Worm (Caenorhabditis elegans) whole organism, L3 larva: ENCODE measurements around the gene cutl-19.

Experiments used
- egl-27 ChIP-seq: sonication (generic microtip); optimal IDR thresholded peaks from 4 replicates; lab custom pipeline; 2017; ENCODE audit warnings: missing biosample characterization, missing genetic modification reagents, missing genetic modification characterization
- egl-5 ChIP-seq: fragments of 150-350 bp; optimal IDR thresholded peaks from 2 replicates; lab custom pipeline; 2017; ENCODE audit warnings: missing biosample characterization, missing genetic modification reagents, missing genetic modification characterization, inconsistent platforms
- mml-1 ChIP-seq: fragments of 150-350 bp; sonication (generic microtip); optimal IDR thresholded peaks from 3 replicates; lab custom pipeline; 2014; ENCODE audit warnings: missing biosample characterization, missing genetic modification characterization
- nhr-11 ChIP-seq: fragments of 150-350 bp; optimal IDR thresholded peaks from 2 replicates; lab custom pipeline; 2014; ENCODE audit warnings: missing biosample characterization, missing genetic modification characterization
- pqm-1 ChIP-seq: fragments of 150-350 bp; optimal IDR thresholded peaks from 2 replicates; lab custom pipeline; 2017; ENCODE audit warnings: missing biosample characterization, missing genetic modification characterization, inconsistent platforms

DNA sequence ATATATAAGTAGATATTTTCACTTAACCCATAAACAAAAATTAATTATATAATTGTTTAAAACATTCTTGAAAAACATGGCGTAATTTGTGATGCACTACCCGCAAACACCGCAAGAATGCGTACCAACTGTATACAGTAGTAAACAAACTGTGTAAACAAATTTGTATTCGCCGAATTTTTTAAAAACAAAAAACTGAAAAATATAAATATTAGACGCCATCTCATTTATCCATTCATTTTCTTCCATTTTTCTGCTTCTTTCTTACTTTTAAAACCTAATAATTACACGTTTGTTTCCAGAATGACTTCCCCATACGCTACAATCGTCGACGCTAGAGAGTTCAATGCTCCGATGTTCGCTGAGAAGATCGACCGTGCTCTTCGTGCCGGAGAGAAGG is 7.9 kb upstream of the cutl-19 start, which contains the start of gene nex-1:
- TF ChIP-seq pqm-1 (tag; lab: Kevin White, UChicago) (no peak), egl-27 (tag; lab: Kevin White, UChicago) (no peak), egl-5 (tag; lab: Kevin White, UChicago) (no peak), mml-1 (tag; lab: Kevin White, UChicago) (no peak), nhr-11 (tag; lab: Kevin White, UChicago) (no peak)
